Fruit fly (Drosophila melanogaster) whole organism, embryonic: ENCODE data around the gene CG14856.

Experiments
- CG11085 ChIP-seq: fragments of 200-800 bp; sonication (Bioruptor generic); IDR thresholded peaks from 2 replicates; pipeline ENCODE4 v1.3.6; 2022; ENCODE audit warnings: missing biosample characterization, missing genetic modification characterization
- CG1233 ChIP-seq: fragments of 200-800 bp; sonication (Bioruptor generic); optimal IDR thresholded peaks from 4 replicates; lab custom pipeline; 2018; ENCODE audit warnings: missing biosample characterization, mild to moderate bottlenecking, missing genetic modification characterization
- CG15479 ChIP-seq: fragments of 200-800 bp; sonication (Bioruptor generic); optimal IDR thresholded peaks from 3 replicates; lab custom pipeline; 2019; ENCODE audit warnings: missing biosample characterization, mild to moderate bottlenecking, missing genetic modification characterization, moderate library complexity
- CG1603 ChIP-seq: fragments of 200-800 bp; sonication (Bioruptor generic); optimal IDR thresholded peaks from 2 replicates; lab custom pipeline; 2019; ENCODE audit warnings: missing biosample characterization, mild to moderate bottlenecking, missing genetic modification characterization, moderate library complexity
- CG1792 ChIP-seq: fragments of 200-800 bp; sonication (Bioruptor generic); optimal IDR thresholded peaks from 2 replicates; lab custom pipeline; 2016; ENCODE audit warnings: missing biosample characterization, missing genetic modification characterization
- CG18011 ChIP-seq: fragments of 200-800 bp; sonication (Bioruptor generic); optimal IDR thresholded peaks from 2 replicates; lab custom pipeline; 2017; ENCODE audit warnings: missing biosample characterization, missing genetic modification characterization, mild to moderate bottlenecking, moderate library complexity, missing genotype
- CG18262 ChIP-seq: fragments of 200-800 bp; optimal IDR thresholded peaks from 3 replicates; lab custom pipeline; 2019; ENCODE audit warnings: missing biosample characterization, mild to moderate bottlenecking, missing genetic modification characterization, moderate library complexity
- CG18764 ChIP-seq: fragments of 200-800 bp; sonication (Bioruptor generic); optimal IDR thresholded peaks from 3 replicates; lab custom pipeline; 2016; ENCODE audit warnings: missing biosample characterization, missing genetic modification characterization
- CG30020 ChIP-seq: fragments of 200-800 bp; optimal IDR thresholded peaks from 2 replicates; lab custom pipeline; 2019; ENCODE audit warnings: missing biosample characterization, mild to moderate bottlenecking, missing genetic modification characterization, moderate library complexity
- CG34376 ChIP-seq: fragments of 200-800 bp; sonication (Bioruptor generic); optimal IDR thresholded peaks from 2 replicates; lab custom pipeline; 2018; ENCODE audit warnings: missing biosample characterization, mild to moderate bottlenecking, missing genetic modification characterization
- CG3838 ChIP-seq: fragments of 200-800 bp; sonication (Bioruptor generic); optimal IDR thresholded peaks from 3 replicates; lab custom pipeline; 2016; ENCODE audit warnings: missing biosample characterization, missing genetic modification characterization
- CG3995 ChIP-seq: fragments of 200-800 bp; sonication (Bioruptor generic); optimal IDR thresholded peaks from 3 replicates; lab custom pipeline; 2016; ENCODE audit warnings: missing biosample characterization, missing genetic modification characterization
- CG6683 ChIP-seq: fragments of 200-800 bp; sonication (Bioruptor generic); optimal IDR thresholded peaks from 2 replicates; lab custom pipeline; 2017; ENCODE audit warnings: missing biosample characterization, mild to moderate bottlenecking, missing genetic modification characterization, missing genetic modification reagents
- CG6854 ChIP-seq: fragments of 200-800 bp; sonication (Bioruptor generic); optimal IDR thresholded peaks from 3 replicates; lab custom pipeline; 2017; ENCODE audit warnings: missing biosample characterization, mild to moderate bottlenecking, missing genetic modification characterization
- CG7745 ChIP-seq: fragments of 200-800 bp; sonication (Bioruptor generic); optimal IDR thresholded peaks from 2 replicates; lab custom pipeline; 2018; ENCODE audit warnings: missing biosample characterization, mild to moderate bottlenecking, missing genetic modification characterization, moderate library complexity
- CG7928 ChIP-seq: fragments of 200-800 bp; sonication (Bioruptor generic); optimal IDR thresholded peaks from 2 replicates; lab custom pipeline; 2017; ENCODE audit warnings: missing biosample characterization, mild to moderate bottlenecking, missing genetic modification characterization
- Camta ChIP-seq: fragments of 200-800 bp; sonication (Bioruptor generic); optimal IDR thresholded peaks from 2 replicates; lab custom pipeline; 2016; ENCODE audit warnings: missing biosample characterization, missing genetic modification characterization
- Chrac-16 ChIP-seq: fragments of 200-800 bp; sonication (Bioruptor generic); optimal IDR thresholded peaks from 3 replicates; lab custom pipeline; 2016; ENCODE audit warnings: missing biosample characterization, missing genetic modification characterization
- Dip3 ChIP-seq: fragments of 200-800 bp; sonication (Bioruptor generic); optimal IDR thresholded peaks from 3 replicates; lab custom pipeline; 2016; ENCODE audit warnings: missing biosample characterization, missing genetic modification characterization
- Gsc ChIP-seq: fragments of 200-800 bp; sonication (Bioruptor generic); IDR thresholded peaks from 2 replicates; pipeline ENCODE4 v1.3.6; 2022; ENCODE audit warnings: missing biosample characterization, missing genetic modification characterization
- HHEX ChIP-seq: fragments of 200-800 bp; sonication (Bioruptor generic); optimal IDR thresholded peaks from 3 replicates; lab custom pipeline; 2017; ENCODE audit warnings: missing biosample characterization, mild to moderate bottlenecking, missing genetic modification characterization, missing genetic modification reagents
- HLH4C ChIP-seq: fragments of 200-800 bp; sonication (Bioruptor generic); IDR thresholded peaks from 3 replicates; pipeline ENCODE4 v1.3.6; 2022; ENCODE audit warnings: missing biosample characterization, missing genetic modification characterization; ENCODE audit not compliant: partially characterized antibody
- Hmr ChIP-seq: fragments of 200-800 bp; sonication (Bioruptor generic); optimal IDR thresholded peaks from 3 replicates; lab custom pipeline; 2017; ENCODE audit warnings: mild to moderate bottlenecking, missing biosample characterization, missing genetic modification reagents, missing genetic modification characterization
- Hmx ChIP-seq: fragments of 200-800 bp; sonication (Bioruptor generic); optimal IDR thresholded peaks from 2 replicates; lab custom pipeline; 2016; ENCODE audit warnings: missing biosample characterization, missing genetic modification characterization
- Hr51 ChIP-seq, 2 experiments: fragments of 200-800 bp; sonication (Bioruptor generic); optimal IDR thresholded peaks; 2 replicates in 1 of 2; 3 replicates in 1 of 2; lab custom pipeline; 2016 to 2018; ENCODE audit warnings: missing biosample characterization in 2 of 2, missing genetic modification characterization in 2 of 2, mild to moderate bottlenecking in 1 of 2, moderate library complexity in 1 of 2
- Hr78 ChIP-seq, 2 experiments: fragments of 200-800 bp in 1 of 2; fragments of >200 bp in 1 of 2; sonication (Bioruptor generic) in 1 of 2; optimal IDR thresholded peaks; 2 replicates each; lab custom pipeline; 2017 to 2019; ENCODE audit warnings: missing biosample characterization in 2 of 2, missing genetic modification characterization in 2 of 2, mild to moderate bottlenecking in 1 of 2, moderate library complexity in 1 of 2
- Mes4 ChIP-seq: fragments of 200-800 bp; sonication (Bioruptor generic); optimal IDR thresholded peaks from 2 replicates; lab custom pipeline; 2016; ENCODE audit warnings: missing biosample characterization, missing genetic modification characterization
- Oli ChIP-seq: fragments of 200-800 bp; sonication (Bioruptor generic); optimal IDR thresholded peaks from 2 replicates; lab custom pipeline; 2018; ENCODE audit warnings: missing biosample characterization, mild to moderate bottlenecking, missing genetic modification characterization, moderate library complexity
- PHDP ChIP-seq: fragments of 200-800 bp; sonication (Bioruptor generic); optimal IDR thresholded peaks from 3 replicates; lab custom pipeline; 2018; ENCODE audit warnings: missing biosample characterization, mild to moderate bottlenecking, missing genetic modification characterization, moderate library complexity
- Poxn ChIP-seq: fragments of 200-800 bp; sonication (Bioruptor generic); IDR thresholded peaks from 2 replicates; pipeline ENCODE4 v1.3.6; 2022; ENCODE audit warnings: missing biosample characterization, missing genetic modification characterization
- Scr ChIP-seq: fragments of 200-800 bp; sonication (Bioruptor generic); IDR thresholded peaks from 2 replicates; pipeline ENCODE4 v1.3.6; 2022; ENCODE audit warnings: missing biosample characterization, missing genetic modification characterization; ENCODE audit not compliant: partially characterized antibody
- Six4 ChIP-seq: fragments of 200-800 bp; sonication (Bioruptor generic); optimal IDR thresholded peaks from 2 replicates; lab custom pipeline; 2016; ENCODE audit warnings: missing biosample characterization, missing genetic modification characterization
- ash1 ChIP-seq: fragments of 200-800 bp; sonication (Bioruptor generic); optimal IDR thresholded peaks from 2 replicates; lab custom pipeline; 2018; ENCODE audit warnings: missing biosample characterization, mild to moderate bottlenecking, missing genetic modification characterization
- cato ChIP-seq: fragments of 200-800 bp; sonication (Bioruptor generic); optimal IDR thresholded peaks from 2 replicates; lab custom pipeline; 2016; ENCODE audit warnings: missing biosample characterization, missing genetic modification characterization, borderline replicate concordance
- chinmo ChIP-seq: fragments of 200-800 bp; sonication (Bioruptor generic); IDR thresholded peaks from 4 replicates; pipeline ENCODE4 v1.3.6; 2022; ENCODE audit warnings: missing biosample characterization, missing genetic modification characterization; ENCODE audit not compliant: partially characterized antibody
- crol ChIP-seq: fragments of 200-800 bp; sonication (Bioruptor generic); IDR thresholded peaks from 2 replicates; pipeline ENCODE4 v1.3.6; 2022; ENCODE audit warnings: missing biosample characterization, missing genetic modification characterization
- dm ChIP-seq: fragments of 200-800 bp; sonication (Bioruptor generic); optimal IDR thresholded peaks from 3 replicates; lab custom pipeline; 2016; ENCODE audit warnings: missing biosample characterization, missing genetic modification characterization
- dpn ChIP-seq, 2 experiments: fragments of 200-800 bp; sonication (Bioruptor generic); optimal IDR thresholded peaks; 3 replicates each; lab custom pipeline; 2016; ENCODE audit warnings: missing biosample characterization in 2 of 2, missing genetic modification characterization in 2 of 2
- fd102C ChIP-seq: fragments of 200-800 bp; sonication (Bioruptor generic); optimal IDR thresholded peaks from 2 replicates; lab custom pipeline; 2018; ENCODE audit warnings: missing biosample characterization, mild to moderate bottlenecking, missing genetic modification characterization, moderate library complexity
- gce ChIP-seq: fragments of 200-800 bp; sonication (Bioruptor generic); IDR thresholded peaks from 3 replicates; pipeline ENCODE4 v1.3.6; 2022; ENCODE audit warnings: missing biosample characterization, missing genetic modification characterization
- her ChIP-seq: fragments of 200-800 bp; sonication (Bioruptor generic); optimal IDR thresholded peaks from 2 replicates; lab custom pipeline; 2016; ENCODE audit warnings: missing biosample characterization, missing genetic modification characterization
- mld ChIP-seq: fragments of 200-800 bp; sonication (Bioruptor generic); IDR thresholded peaks from 3 replicates; pipeline ENCODE4 v1.3.6; 2022; ENCODE audit warnings: missing biosample characterization, missing genetic modification characterization; ENCODE audit not compliant: partially characterized antibody
- nom ChIP-seq: fragments of 200-800 bp; sonication (Bioruptor generic); optimal IDR thresholded peaks from 2 replicates; lab custom pipeline; 2017; ENCODE audit warnings: missing biosample characterization, missing genetic modification characterization, mild to moderate bottlenecking, moderate library complexity, missing genetic modification reagents
- pfk ChIP-seq: fragments of 200-800 bp; sonication (Bioruptor generic); optimal IDR thresholded peaks from 2 replicates; lab custom pipeline; 2018; ENCODE audit warnings: missing biosample characterization, mild to moderate bottlenecking, missing genetic modification characterization, moderate library complexity
- run ChIP-seq: fragments of 200-800 bp; sonication (Bioruptor generic); optimal IDR thresholded peaks from 3 replicates; lab custom pipeline; 2018; ENCODE audit warnings: missing biosample characterization, mild to moderate bottlenecking, missing genetic modification characterization
- seq ChIP-seq: fragments of 200-800 bp; sonication (Bioruptor generic); IDR thresholded peaks from 2 replicates; pipeline ENCODE4 v1.3.6; 2022; ENCODE audit warnings: missing biosample characterization, missing genetic modification characterization
- sug ChIP-seq: fragments of 200-800 bp; optimal IDR thresholded peaks from 2 replicates; lab custom pipeline; 2019; ENCODE audit warnings: missing biosample characterization, mild to moderate bottlenecking, missing genetic modification characterization, moderate library complexity
- ttk ChIP-seq: fragments of 200-800 bp; sonication (Bioruptor generic); IDR thresholded peaks from 2 replicates; pipeline ENCODE4 v2.1.2; 2022; ENCODE audit warnings: missing biosample characterization, missing genetic modification characterization
- yki ChIP-seq: fragments of >200 bp; optimal IDR thresholded peaks from 3 replicates; lab custom pipeline; 2018
- zfh2 ChIP-seq: fragments of 200-800 bp; sonication (Bioruptor generic); optimal IDR thresholded peaks from 2 replicates; lab custom pipeline; 2016; ENCODE audit warnings: missing biosample characterization, missing genetic modification characterization

The CG14856 gene

dm6 chr3R:14817721-14818215, 19.0 kb downstream of the CG14856 start (continued):
- no peak for TF ChIP-seq HHEX (GFP tag; lab: Kevin White, UChicago)
- peak; percentile 42 for TF ChIP-seq CG34376 (GFP tag; lab: Kevin White, UChicago)
- no peak for TF ChIP-seq Mes4
- TF ChIP-seq dpn (GFP tag; optimal IDR thresholded peaks at IDR 0.05; lab: Kevin White, UChicago) = no peak
- no peak for TF ChIP-seq CG1233 (GFP tag; lab: Kevin White, UChicago)
- no peak for TF ChIP-seq nom (GFP tag; lab: Kevin White, UChicago)
- TF ChIP-seq CG11085 = no peak
- no peak for TF ChIP-seq Oli (tag; lab: Kevin White, UChicago)
- no peak for TF ChIP-seq CG18011 (GFP tag; lab: Kevin White, UChicago)
- peak; percentile 63 for TF ChIP-seq CG15479 (GFP tag; lab: Kevin White, UChicago)
- no peak for TF ChIP-seq CG6683 (GFP tag; lab: Kevin White, UChicago)
- TF ChIP-seq CG7745 (tag; lab: Kevin White, UChicago) = no peak
- TF ChIP-seq CG3995 (GFP tag; lab: Kevin White, UChicago) = no peak
- no peak for TF ChIP-seq yki (lab: Kevin White, UChicago)
- TF ChIP-seq ttk (GFP tag; lab: Robert Waterston, UW) = no peak
- no peak for TF ChIP-seq Camta
- no peak for TF ChIP-seq CG7928
- no peak for TF ChIP-seq dm (GFP tag; lab: Kevin White, UChicago)
- TF ChIP-seq Scr (GFP tag; lab: Robert Waterston, UW) = no peak; the same call in 1 of the 2 replicates
- TF ChIP-seq chinmo = peak; percentile 93; the same call in 3 of the 4 replicates
- TF ChIP-seq CG1792 (GFP tag; lab: Kevin White, UChicago) = no peak
- TF ChIP-seq Gsc (GFP tag; lab: Robert Waterston, UW) = no peak
- no peak for TF ChIP-seq Poxn (GFP tag; lab: Robert Waterston, UW)
- no peak for TF ChIP-seq CG30020 (tag; lab: Kevin White, UChicago)
- TF ChIP-seq seq = no peak
- peak; percentile 16 for TF ChIP-seq sug (tag; lab: Kevin White, UChicago)
- TF ChIP-seq PHDP = no peak
- 0 out of 2 replicates have a peak, but pooled peaks have one; percentile 44 for TF ChIP-seq crol (GFP tag; lab: Robert Waterston, UW)
- TF ChIP-seq ash1 (GFP tag; lab: Kevin White, UChicago) = no peak
- no peak for TF ChIP-seq HLH4C
- no peak for TF ChIP-seq CG1603 (tag; lab: Kevin White, UChicago)
- no peak for TF ChIP-seq Hr51 (GFP tag; optimal IDR thresholded peaks at IDR 0.05; lab: Kevin White, UChicago)
- TF ChIP-seq CG18262 (tag; lab: Kevin White, UChicago) = no peak
- TF ChIP-seq Dip3 = no peak
- TF ChIP-seq run (tag; lab: Kevin White, UChicago) = no peak
- TF ChIP-seq mld (GFP tag; lab: Robert Waterston, UW) = no peak
- peak; percentile 8 for TF ChIP-seq Hmr (GFP tag; lab: Kevin White, UChicago)
- no peak for TF ChIP-seq CG6854 (GFP tag; lab: Kevin White, UChicago)
- no peak for TF ChIP-seq fd102C (GFP tag; lab: Kevin White, UChicago)
- TF ChIP-seq CG18764 = no peak
- no peak for TF ChIP-seq Hr78 (GFP tag; optimal IDR thresholded peaks at IDR 0.05; lab: Kevin White, UChicago)
- no peak for TF ChIP-seq gce (GFP tag; lab: Robert Waterston, UW)
- TF ChIP-seq CG3838 (GFP tag; lab: Kevin White, UChicago) = no peak
- no peak for TF ChIP-seq cato (GFP tag; lab: Kevin White, UChicago)
- no peak for TF ChIP-seq zfh2
- TF ChIP-seq pfk = no peak
- no peak for TF ChIP-seq Chrac-16 (GFP tag; lab: Kevin White, UChicago)
- no peak for TF ChIP-seq Hmx (GFP tag; lab: Kevin White, UChicago)
- no peak for TF ChIP-seq Six4 (GFP tag; lab: Kevin White, UChicago)
- no peak for TF ChIP-seq her (GFP tag; lab: Kevin White, UChicago)
